Worm (Caenorhabditis elegans): Measurements from ENCODE around the gene str-94.

Gene str-94

DNA sequence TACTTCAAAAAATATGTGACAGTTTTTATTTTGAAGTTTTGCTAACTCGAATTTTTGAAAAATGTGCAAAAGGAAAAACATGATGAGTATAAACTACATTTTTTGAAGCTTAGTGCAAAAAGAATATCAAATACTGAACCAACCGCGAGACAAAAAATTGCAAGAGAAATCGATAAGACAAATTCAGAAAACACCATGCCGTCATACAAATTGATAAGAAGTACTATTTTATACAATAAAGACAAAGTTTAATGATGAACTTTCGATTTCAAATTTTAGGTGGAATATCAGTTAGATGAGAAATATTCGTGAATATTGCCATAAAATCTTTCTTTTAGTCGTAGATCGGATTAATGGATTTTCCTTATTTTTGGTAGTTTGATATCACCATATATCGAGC is 13.6 kb upstream of the str-94 start:
- no peak for TF ChIP-seq nhr-2 (tag; optimal IDR thresholded peaks at IDR 0.05)
- no peak for TF ChIP-seq lin-32 (GFP tag; optimal IDR thresholded peaks at IDR 0.05)
- no peak for TF ChIP-seq unc-120 (tag; optimal IDR thresholded peaks at IDR 0.05; ENCODE audit: poor library complexity, severe bottlenecking)
- no peak for TF ChIP-seq mab-5 (tag; optimal IDR thresholded peaks at IDR 0.05)
- TF ChIP-seq lin-13 (tag; optimal IDR thresholded peaks at IDR 0.05) = no peak
- TF ChIP-seq ceh-39 (tag; optimal IDR thresholded peaks at IDR 0.05) = no peak
- TF ChIP-seq tbx-8 (GFP tag; optimal IDR thresholded peaks at IDR 0.05) = no peak
- no peak for TF ChIP-seq pha-4 (tag; optimal IDR thresholded peaks at IDR 0.05)
- no peak for TF ChIP-seq nhr-76 (tag; optimal IDR thresholded peaks at IDR 0.05)
- TF ChIP-seq ceh-83 (GFP tag; optimal IDR thresholded peaks at IDR 0.05) = no peak
- TF ChIP-seq ces-1 (GFP tag; optimal IDR thresholded peaks at IDR 0.05) = no peak
- TF ChIP-seq unc-39 (tag; optimal IDR thresholded peaks at IDR 0.05) = no peak
- TF ChIP-seq sem-2 (GFP tag; optimal IDR thresholded peaks at IDR 0.05) = no peak
- TF ChIP-seq ceh-43 (GFP tag; optimal IDR thresholded peaks at IDR 0.05) = no peak
- no peak for TF ChIP-seq zip-8 (tag; optimal IDR thresholded peaks at IDR 0.05)

- no peak for TF ChIP-seq M03D4.4 (tag; optimal IDR thresholded peaks at IDR 0.05)
- TF ChIP-seq flh-1 (GFP tag; optimal IDR thresholded peaks at IDR 0.05) = no peak
- no peak for TF ChIP-seq lin-32 (GFP tag; optimal IDR thresholded peaks at IDR 0.05)
Observed at ce11 chrV:9261492-9261891, 12.4 kb upstream of the str-94 start, which contains the start of gene nhr-36. Gene nhr-36, minus strand, starts transcription at chrV:9261592.

DNA sequence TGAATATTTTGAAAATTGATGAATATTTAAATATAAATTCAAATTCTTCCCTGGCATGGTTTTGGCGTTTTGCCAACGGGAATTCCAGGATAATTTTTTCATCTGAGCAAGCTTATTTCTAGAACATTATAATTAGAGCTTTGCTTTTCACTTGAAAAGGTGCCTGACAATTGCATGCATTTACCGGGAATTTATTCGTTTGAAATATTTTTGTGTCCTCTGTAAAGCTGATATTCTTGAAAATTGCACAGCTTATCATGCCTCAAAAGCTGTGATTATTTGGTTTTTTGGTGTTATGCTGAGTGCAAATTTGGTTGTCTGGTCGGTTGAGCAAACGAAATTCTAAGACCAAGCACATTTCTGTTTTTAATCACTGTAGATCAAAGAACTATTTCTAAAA is 11.3 kb upstream of the str-94 start:
- TF ChIP-seq unc-62 (GFP tag; optimal IDR thresholded peaks at IDR 0.05) (no peak), cnd-1 (tag; optimal IDR thresholded peaks at IDR 0.05) (no peak), nhr-76 (tag; optimal IDR thresholded peaks at IDR 0.05) (no peak), pha-4 (tag; optimal IDR thresholded peaks at IDR 0.05) (no peak), M03D4.4 (tag; optimal IDR thresholded peaks at IDR 0.05) (no peak), lsy-2 (tag; optimal IDR thresholded peaks at IDR 0.05) (no peak), mab-5 (tag; optimal IDR thresholded peaks at IDR 0.05) (no peak), nhr-2 (tag; optimal IDR thresholded peaks at IDR 0.05) (no peak), elt-1 (tag; optimal IDR thresholded peaks at IDR 0.05; ENCODE audit: borderline replicate concordance, insufficient read depth) (no peak), snpc-4 (tag; optimal IDR thresholded peaks at IDR 0.05) (no peak), drap-1 (GFP tag; optimal IDR thresholded peaks at IDR 0.05) (no peak), flh-1 (GFP tag; optimal IDR thresholded peaks at IDR 0.05) (no peak), ceh-43 (GFP tag; optimal IDR thresholded peaks at IDR 0.05) (no peak), tbx-8 (GFP tag; optimal IDR thresholded peaks at IDR 0.05) (no peak), mep-1 (tag; optimal IDR thresholded peaks at IDR 0.05) (no peak), sem-2 (GFP tag; optimal IDR thresholded peaks at IDR 0.05) (no peak)

- TF ChIP-seq cnd-1 (tag; optimal IDR thresholded peaks at IDR 0.05) (no peak), bed-3 (GFP tag; optimal IDR thresholded peaks at IDR 0.05) (no peak)
Observed at ce11 chrV:9257467-9257866, 8.4 kb upstream of the str-94 start, which contains the start of gene F07C3.16. Gene F07C3.16, minus strand, starts transcription at chrV:9257567.

- TF ChIP-seq hlh-1 (tag; optimal IDR thresholded peaks at IDR 0.05) (no peak), nhr-237 (tag; optimal IDR thresholded peaks at IDR 0.05) (no peak), mep-1 (tag; optimal IDR thresholded peaks at IDR 0.05) (no peak), nhr-12 (tag; optimal IDR thresholded peaks at IDR 0.05) (no peak), ztf-11 (tag; optimal IDR thresholded peaks at IDR 0.05) (no peak), blmp-1 (tag; optimal IDR thresholded peaks at IDR 0.05) (no peak), tbx-8 (GFP tag; optimal IDR thresholded peaks at IDR 0.05) (no peak), snpc-4 (tag; optimal IDR thresholded peaks at IDR 0.05) (no peak), drap-1 (GFP tag; optimal IDR thresholded peaks at IDR 0.05) (no peak), ceh-39 (tag; optimal IDR thresholded peaks at IDR 0.05) (no peak), nhr-76 (tag; optimal IDR thresholded peaks at IDR 0.05) (no peak), sem-2 (GFP tag; optimal IDR thresholded peaks at IDR 0.05) (no peak), lin-32 (GFP tag; optimal IDR thresholded peaks at IDR 0.05) (no peak), unc-120 (tag; optimal IDR thresholded peaks at IDR 0.05; ENCODE audit: poor library complexity, severe bottlenecking) (no peak), M03D4.4 (tag; optimal IDR thresholded peaks at IDR 0.05) (no peak), nhr-28 (tag; optimal IDR thresholded peaks at IDR 0.05) (no peak), bed-3 (GFP tag; optimal IDR thresholded peaks at IDR 0.05) (no peak)
Observed at ce11 chrV:9255480-9255879, 6.4 kb upstream of the str-94 start.
